Worm (Caenorhabditis elegans): ENCODE measurements around the gene B0250.8.

- TF ChIP-seq lin-39 (tag; optimal IDR thresholded peaks at IDR 0.05) (no peak), mep-1 (tag; optimal IDR thresholded peaks at IDR 0.05) (no peak), ceh-82 (tag; optimal IDR thresholded peaks at IDR 0.05) (no peak), irx-1 (tag; optimal IDR thresholded peaks at IDR 0.05) (no peak), unc-62 (GFP tag; optimal IDR thresholded peaks at IDR 0.05) (no peak), ceh-90 (tag; optimal IDR thresholded peaks at IDR 0.05) (no peak), nhr-237 (tag; optimal IDR thresholded peaks at IDR 0.05) (no peak), ama-1 (optimal IDR thresholded peaks at IDR 0.05) (no peak), blmp-1 (tag; optimal IDR thresholded peaks at IDR 0.05) (no peak), nhr-20 (tag; optimal IDR thresholded peaks at IDR 0.05) (no peak)
Measured at ce11 chrV:20475830-20476229, 5.5 kb upstream of the B0250.8 start, which contains the start of gene B0250.7.
